Fruit fly (Drosophila melanogaster) S2 (cell line): ENCODE results near the gene brat.

ENCODE experiments used
- CG8478 ChIP-seq: fragments of >200 bp; optimal IDR thresholded peaks from 2 replicates; lab custom pipeline; 2018
- CTCF ChIP-seq, 2 experiments: fragments of >200 bp; optimal IDR thresholded peaks; 2 replicates each; lab custom pipeline; 2018

- no peak for TF ChIP-seq CG8478 (lab: Kevin White, UChicago)
- no peak for TF ChIP-seq CTCF (optimal IDR thresholded peaks at IDR 0.05; lab: Kevin White, UChicago)
Observed at dm6 chr2L:19123472-19124070, 10.0 kb upstream of the brat start, which contains the start of gene Phb1.
